Worm (Caenorhabditis elegans): ENCODE data around the gene T21B6.3.

DNA sequence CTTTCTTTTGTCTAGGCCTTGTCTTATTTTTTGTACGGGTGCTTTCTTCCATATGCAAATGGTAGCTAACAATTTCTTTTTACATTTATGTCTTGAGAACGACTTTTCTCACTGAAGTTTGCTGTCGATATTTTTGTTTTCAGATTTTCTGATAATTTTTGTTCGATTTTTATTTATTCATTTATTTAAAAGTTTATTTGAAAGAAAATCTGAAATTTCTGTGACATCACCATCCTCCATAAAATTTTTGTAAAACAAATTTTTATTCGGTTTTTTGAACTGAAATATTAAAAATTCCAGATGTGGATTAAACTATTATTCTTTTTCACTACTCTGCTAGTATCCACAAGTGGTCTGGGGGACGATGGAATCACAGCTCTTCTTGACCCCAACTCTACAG, 5.1 kb upstream of the T21B6.3 start, which contains the start of gene pbo-4:
- TF ChIP-seq zim-3 (tag; optimal IDR thresholded peaks at IDR 0.05) = no peak
- TF ChIP-seq hrde-1 (tag; optimal IDR thresholded peaks at IDR 0.05; ENCODE audit: borderline replicate concordance) = no peak
- TF ChIP-seq ztf-25 (GFP tag; IDR thresholded peaks at IDR 0.05) = no peak
- no peak for TF ChIP-seq snpc-4 (GFP tag; optimal IDR thresholded peaks at IDR 0.05)
- no peak for TF ChIP-seq snpc-4 (tag; optimal IDR thresholded peaks at IDR 0.05)
- TF ChIP-seq ama-1 (optimal IDR thresholded peaks at IDR 0.05) = no peak
- no peak for TF ChIP-seq ama-1 (GFP tag; optimal IDR thresholded peaks at IDR 0.05)
- no peak for TF ChIP-seq him-1 (tag; optimal IDR thresholded peaks at IDR 0.05)
- TF ChIP-seq lsy-27 (tag; optimal IDR thresholded peaks at IDR 0.05; ENCODE audit: borderline replicate concordance, insufficient read depth) = no peak
- no peak for TF ChIP-seq lin-35 (GFP tag; optimal IDR thresholded peaks at IDR 0.05)
- TF ChIP-seq sptf-2 (GFP tag; optimal IDR thresholded peaks at IDR 0.05) = no peak

Measured in whole organism, young adult.